Fruit fly (Drosophila melanogaster) whole organism, embryonic: ENCODE results near the gene Abl.

ENCODE experiments used
- Antp ChIP-seq: fragments of 200-800 bp; sonication (Bioruptor generic); optimal IDR thresholded peaks from 3 replicates; lab custom pipeline; 2016; ENCODE audit warnings: missing biosample characterization, missing genetic modification characterization
- Bgb ChIP-seq: fragments of 200-800 bp; sonication (Bioruptor generic); IDR thresholded peaks from 2 replicates; pipeline ENCODE4 v1.3.6; 2022; ENCODE audit warnings: missing biosample characterization, missing genetic modification characterization; ENCODE audit not compliant: partially characterized antibody
- CG1024 ChIP-seq: fragments of 200-800 bp; sonication (Bioruptor generic); IDR thresholded peaks from 2 replicates; pipeline ENCODE4 v1.3.6; 2022; ENCODE audit warnings: missing biosample characterization, missing genetic modification characterization
- CG10979 ChIP-seq: fragments of 200-800 bp; sonication (Bioruptor generic); optimal IDR thresholded peaks from 2 replicates; lab custom pipeline; 2018; ENCODE audit warnings: missing biosample characterization, mild to moderate bottlenecking, missing genetic modification characterization, moderate library complexity
- CG11085 ChIP-seq: fragments of 200-800 bp; sonication (Bioruptor generic); IDR thresholded peaks from 2 replicates; pipeline ENCODE4 v1.3.6; 2022; ENCODE audit warnings: missing biosample characterization, missing genetic modification characterization
- CG13624 ChIP-seq: fragments of 200-800 bp; sonication (Bioruptor generic); optimal IDR thresholded peaks from 2 replicates; lab custom pipeline; 2016; ENCODE audit warnings: missing biosample characterization, missing genetic modification characterization
- CG14014 ChIP-seq: fragments of 200-800 bp; sonication (Bioruptor generic); IDR thresholded peaks from 2 replicates; pipeline ENCODE4 v1.3.6; 2022; ENCODE audit warnings: missing biosample characterization, missing genetic modification characterization
- CG15073 ChIP-seq: fragments of 200-800 bp; sonication (Bioruptor generic); optimal IDR thresholded peaks from 2 replicates; lab custom pipeline; 2016; ENCODE audit warnings: missing biosample characterization, missing genetic modification characterization
- CG1529 ChIP-seq: fragments of 200-800 bp; sonication (Bioruptor generic); optimal IDR thresholded peaks from 3 replicates; lab custom pipeline; 2018; ENCODE audit warnings: missing biosample characterization, missing genetic modification characterization
- CG15479 ChIP-seq: fragments of 200-800 bp; sonication (Bioruptor generic); optimal IDR thresholded peaks from 3 replicates; lab custom pipeline; 2019; ENCODE audit warnings: missing biosample characterization, mild to moderate bottlenecking, missing genetic modification characterization, moderate library complexity
- CG1602 ChIP-seq: fragments of 200-800 bp; sonication (Bioruptor generic); optimal IDR thresholded peaks from 3 replicates; lab custom pipeline; 2016; ENCODE audit warnings: missing biosample characterization, missing genetic modification characterization
- CG2129 ChIP-seq: fragments of 200-800 bp; sonication (Bioruptor generic); IDR thresholded peaks from 2 replicates; pipeline ENCODE4 v1.3.6; 2022; ENCODE audit warnings: missing biosample characterization, missing genetic modification characterization; ENCODE audit not compliant: partially characterized antibody
- CG2889 ChIP-seq: fragments of 200-800 bp; sonication (Bioruptor generic); IDR thresholded peaks from 3 replicates; pipeline ENCODE4 v1.3.6; 2022; ENCODE audit warnings: missing biosample characterization, missing genetic modification characterization
- CG31441 ChIP-seq: fragments of 200-800 bp; sonication (Bioruptor generic); IDR thresholded peaks from 2 replicates; pipeline ENCODE4 v1.3.6; 2022; ENCODE audit warnings: missing biosample characterization, missing genetic modification characterization
- CG32772 ChIP-seq: fragments of 200-800 bp; sonication (Bioruptor generic); IDR thresholded peaks from 2 replicates; pipeline ENCODE4 v1.3.6; 2022; ENCODE audit warnings: missing biosample characterization, missing genetic modification characterization
- CG33213 ChIP-seq: fragments of 200-800 bp; sonication (Bioruptor generic); optimal IDR thresholded peaks from 3 replicates; lab custom pipeline; 2016; ENCODE audit warnings: missing biosample characterization, missing genetic modification characterization
- CG4360 ChIP-seq: fragments of 200-800 bp; sonication (Bioruptor generic); IDR thresholded peaks from 2 replicates; pipeline ENCODE4 v1.3.6; 2022; ENCODE audit warnings: missing biosample characterization, missing genetic modification characterization
- CG4424 ChIP-seq: fragments of 200-800 bp; sonication (Bioruptor generic); optimal IDR thresholded peaks from 3 replicates; lab custom pipeline; 2016; ENCODE audit warnings: missing biosample characterization, missing genetic modification characterization
- CG7745 ChIP-seq: fragments of 200-800 bp; sonication (Bioruptor generic); optimal IDR thresholded peaks from 2 replicates; lab custom pipeline; 2018; ENCODE audit warnings: missing biosample characterization, mild to moderate bottlenecking, missing genetic modification characterization, moderate library complexity
- CG8089 ChIP-seq: fragments of 200-800 bp; sonication (Bioruptor generic); optimal IDR thresholded peaks from 3 replicates; lab custom pipeline; 2016; ENCODE audit warnings: missing biosample characterization, missing genetic modification characterization
- CG8359 ChIP-seq: fragments of 200-800 bp; sonication (Bioruptor generic); optimal IDR thresholded peaks from 2 replicates; lab custom pipeline; 2017; ENCODE audit warnings: missing biosample characterization, mild to moderate bottlenecking, missing genetic modification characterization, borderline replicate concordance
- CG9609 ChIP-seq: fragments of 200-800 bp; sonication (Bioruptor generic); optimal IDR thresholded peaks from 3 replicates; lab custom pipeline; 2016; ENCODE audit warnings: missing biosample characterization, missing genetic modification characterization
- CG9797 ChIP-seq: fragments of 200-800 bp; sonication (Bioruptor generic); optimal IDR thresholded peaks from 3 replicates; lab custom pipeline; 2018; ENCODE audit warnings: missing biosample characterization, mild to moderate bottlenecking, missing genetic modification characterization
- Camta ChIP-seq: fragments of 200-800 bp; sonication (Bioruptor generic); optimal IDR thresholded peaks from 2 replicates; lab custom pipeline; 2016; ENCODE audit warnings: missing biosample characterization, missing genetic modification characterization
- Chrac-16 ChIP-seq: fragments of 200-800 bp; sonication (Bioruptor generic); optimal IDR thresholded peaks from 3 replicates; lab custom pipeline; 2016; ENCODE audit warnings: missing biosample characterization, missing genetic modification characterization
- CkIIα-i1 ChIP-seq: fragments of 200-800 bp; sonication (Bioruptor generic); IDR thresholded peaks from 2 replicates; pipeline ENCODE4 v1.3.6; 2022; ENCODE audit warnings: missing biosample characterization, missing genetic modification characterization
- Dip3 ChIP-seq: fragments of 200-800 bp; sonication (Bioruptor generic); optimal IDR thresholded peaks from 3 replicates; lab custom pipeline; 2016; ENCODE audit warnings: missing biosample characterization, missing genetic modification characterization
- Fer1 ChIP-seq: fragments of 200-800 bp; sonication (Bioruptor generic); optimal IDR thresholded peaks from 2 replicates; lab custom pipeline; 2017; ENCODE audit warnings: missing biosample characterization, mild to moderate bottlenecking, missing genetic modification characterization
- Opbp ChIP-seq: fragments of 200-800 bp; sonication (Bioruptor generic); IDR thresholded peaks from 3 replicates; pipeline ENCODE4 v1.3.6; 2022; ENCODE audit warnings: missing biosample characterization, missing genetic modification characterization; ENCODE audit not compliant: partially characterized antibody
- Pdp1 ChIP-seq, 2 experiments: fragments of 200-800 bp; sonication (Bioruptor generic); optimal IDR thresholded peaks; 3 replicates each; lab custom pipeline; 2016; ENCODE audit warnings: missing biosample characterization in 2 of 2, missing genetic modification characterization in 2 of 2, mild to moderate bottlenecking in 1 of 2, moderate library complexity in 1 of 2
- Rfx ChIP-seq: fragments of 200-800 bp; sonication (Bioruptor generic); IDR thresholded peaks from 2 replicates; pipeline ENCODE4 v1.3.6; 2022; ENCODE audit warnings: missing biosample characterization, missing genetic modification characterization
- Side ChIP-seq: fragments of 200-800 bp; sonication (Bioruptor generic); optimal IDR thresholded peaks from 2 replicates; lab custom pipeline; 2016; ENCODE audit warnings: missing biosample characterization, missing genetic modification characterization
- ac ChIP-seq: fragments of 200-800 bp; sonication (Bioruptor generic); optimal IDR thresholded peaks from 3 replicates; lab custom pipeline; 2017; ENCODE audit warnings: missing biosample characterization, mild to moderate bottlenecking, missing genetic modification characterization
- az2 ChIP-seq: fragments of 200-800 bp; sonication (Bioruptor generic); optimal IDR thresholded peaks from 3 replicates; lab custom pipeline; 2016; ENCODE audit warnings: missing biosample characterization, missing genetic modification characterization
- bbx ChIP-seq: fragments of 200-800 bp; sonication (Bioruptor generic); IDR thresholded peaks from 2 replicates; pipeline ENCODE4 v1.3.6; 2022; ENCODE audit warnings: missing biosample characterization, missing genetic modification characterization; ENCODE audit not compliant: partially characterized antibody
- bcd ChIP-seq: fragments of 200-800 bp; sonication (Bioruptor generic); optimal IDR thresholded peaks from 2 replicates; lab custom pipeline; 2017; ENCODE audit warnings: missing biosample characterization, mild to moderate bottlenecking, missing genetic modification characterization
- bsh ChIP-seq, 2 experiments: fragments of 200-800 bp; sonication (Bioruptor generic); optimal IDR thresholded peaks; 2 replicates each; lab custom pipeline; 2017 to 2018; ENCODE audit warnings: mild to moderate bottlenecking in 2 of 2, missing biosample characterization in 2 of 2, missing genetic modification characterization in 2 of 2, moderate library complexity in 1 of 2
- chinmo ChIP-seq: fragments of 200-800 bp; sonication (Bioruptor generic); IDR thresholded peaks from 4 replicates; pipeline ENCODE4 v1.3.6; 2022; ENCODE audit warnings: missing biosample characterization, missing genetic modification characterization; ENCODE audit not compliant: partially characterized antibody
- dati ChIP-seq: fragments of 200-800 bp; sonication (Bioruptor generic); IDR thresholded peaks from 2 replicates; pipeline ENCODE4 v1.3.6; 2022; ENCODE audit warnings: missing biosample characterization, missing genetic modification characterization
- ems ChIP-seq: fragments of 200-800 bp; sonication (Bioruptor generic); optimal IDR thresholded peaks from 3 replicates; lab custom pipeline; 2016; ENCODE audit warnings: missing biosample characterization, missing genetic modification characterization
- gem ChIP-seq: fragments of 200-800 bp; sonication (Bioruptor generic); optimal IDR thresholded peaks from 2 replicates; lab custom pipeline; 2019; ENCODE audit warnings: missing biosample characterization, mild to moderate bottlenecking, missing genetic modification characterization, moderate library complexity
- gsb ChIP-seq: fragments of 200-800 bp; sonication (Bioruptor generic); IDR thresholded peaks from 2 replicates; pipeline ENCODE4 v1.3.6; 2022; ENCODE audit warnings: missing biosample characterization, missing genetic modification characterization
- pum ChIP-seq: fragments of 200-800 bp; sonication (Bioruptor generic); optimal IDR thresholded peaks from 2 replicates; lab custom pipeline; 2016; ENCODE audit warnings: missing biosample characterization, missing genetic modification characterization
- pzg ChIP-seq: fragments of 200-800 bp; sonication (Bioruptor generic); optimal IDR thresholded peaks from 3 replicates; lab custom pipeline; 2018; ENCODE audit warnings: missing biosample characterization, mild to moderate bottlenecking, missing genetic modification characterization, moderate library complexity
- slp2 ChIP-seq: fragments of 200-800 bp; sonication (Bioruptor generic); optimal IDR thresholded peaks from 2 replicates; lab custom pipeline; 2016; ENCODE audit warnings: missing biosample characterization, missing genetic modification characterization
- so ChIP-seq: fragments of 200-800 bp; sonication (Bioruptor generic); IDR thresholded peaks from 3 replicates; pipeline ENCODE4 v1.3.6; 2022; ENCODE audit warnings: missing biosample characterization, missing genetic modification characterization
- tin ChIP-seq: fragments of 200-800 bp; sonication (Bioruptor generic); optimal IDR thresholded peaks from 3 replicates; lab custom pipeline; 2016; ENCODE audit warnings: missing biosample characterization, missing genetic modification characterization
- tll ChIP-seq, 2 experiments: fragments of 200-800 bp in 1 of 2; fragments of >200 bp in 1 of 2; sonication (Bioruptor generic) in 1 of 2; optimal IDR thresholded peaks; 2 replicates each; lab custom pipeline; 2017 to 2019; ENCODE audit warnings: missing biosample characterization in 2 of 2, missing genetic modification characterization in 2 of 2, mild to moderate bottlenecking in 1 of 2, moderate library complexity in 1 of 2
- trem ChIP-seq: fragments of 200-800 bp; optimal IDR thresholded peaks from 3 replicates; lab custom pipeline; 2019; ENCODE audit warnings: missing biosample characterization, mild to moderate bottlenecking, missing genetic modification characterization, moderate library complexity
- wek ChIP-seq: fragments of 200-800 bp; sonication (Bioruptor generic); optimal IDR thresholded peaks from 3 replicates; lab custom pipeline; 2018; ENCODE audit warnings: missing biosample characterization, mild to moderate bottlenecking, missing genetic modification characterization, moderate library complexity

The Abl gene

dm6 chr3L:16609120-16609519, 38.6 kb downstream of the Abl start, which contains the start of gene CG4098 (continued):
- TF ChIP-seq CG8089 (no peak), CG4360 (GFP tag; lab: Robert Waterston, UW) (no peak), CG8359 (GFP tag; lab: Kevin White, UChicago) (no peak), trem (no peak), Chrac-16 (GFP tag; lab: Kevin White, UChicago) (peak; percentile 51), gem (tag; lab: Kevin White, UChicago) (peak; percentile 48), Pdp1 (GFP tag; optimal IDR thresholded peaks at IDR 0.05; lab: Kevin White, UChicago) (peak; percentile 63 to 65), CG7745 (tag; lab: Kevin White, UChicago) (no peak), Rfx (peak; percentile 91), bsh (GFP tag; optimal IDR thresholded peaks at IDR 0.05; lab: Kevin White, UChicago) (peak in 1 of 2 experiments; percentile 47), Opbp (no peak; the same call in 2 of the 3 replicates), bbx (GFP tag; lab: Robert Waterston, UW) (peak; percentile 23; the same call in 1 of the 2 replicates), slp2 (GFP tag; lab: Kevin White, UChicago) (no peak), Dip3 (GFP tag; lab: Kevin White, UChicago) (peak; percentile 55), CG1529 (GFP tag; lab: Kevin White, UChicago) (no peak), CG10979 (peak; percentile 34), CG4424 (no peak), tll (GFP tag; optimal IDR thresholded peaks at IDR 0.05; lab: Kevin White, UChicago) (no peak), az2 (GFP tag; lab: Kevin White, UChicago) (peak; percentile 61), pum (GFP tag; lab: Kevin White, UChicago) (peak; percentile 60), CG15073 (GFP tag; lab: Kevin White, UChicago) (no peak), so (0 out of 3 replicates have a peak, but pooled peaks have one; percentile 11), CG9797 (GFP tag; lab: Kevin White, UChicago) (peak; percentile 52), CG33213 (GFP tag; lab: Kevin White, UChicago) (peak; percentile 28), Fer1 (GFP tag; lab: Kevin White, UChicago) (peak; percentile 51), pzg (GFP tag; lab: Kevin White, UChicago) (peak; percentile 68), Camta (GFP tag; lab: Kevin White, UChicago) (peak; percentile 48), tin (GFP tag; lab: Kevin White, UChicago) (peak; percentile 63), CG32772 (0 out of 2 replicates have a peak, but pooled peaks have one; percentile 24), CG1602 (peak; percentile 16), CG11085 (peak; percentile 62; the same call in 1 of the 2 replicates), Side (GFP tag; lab: Kevin White, UChicago) (peak; percentile 12), bcd (peak; percentile 47), ems (GFP tag; lab: Kevin White, UChicago) (peak; percentile 58), CG9609 (GFP tag; lab: Kevin White, UChicago) (peak; percentile 45), CG2889 (GFP tag; lab: Robert Waterston, UW) (peak; percentile 57; the same call in 1 of the 3 replicates), CG31441 (GFP tag; lab: Robert Waterston, UW) (peak; percentile 11; the same call in 1 of the 2 replicates), Bgb (GFP tag; lab: Robert Waterston, UW) (no peak), CG15479 (GFP tag; lab: Kevin White, UChicago) (no peak), CG14014 (peak; percentile 81), CG2129 (no peak), gsb (GFP tag; lab: Robert Waterston, UW) (no peak), wek (GFP tag; lab: Kevin White, UChicago) (peak; percentile 48), CG1024 (GFP tag; lab: Robert Waterston, UW) (no peak), CkIIα-i1 (GFP tag; lab: Robert Waterston, UW) (no peak), CG13624 (peak; percentile 59), Antp (GFP tag; lab: Kevin White, UChicago) (peak; percentile 83), ac (no peak), dati (GFP tag; lab: Robert Waterston, UW) (no peak), chinmo (no peak)
